Worm (Caenorhabditis elegans): Measurements from ENCODE around the gene F16H6.9.

F16H6.9 gene

ce11 chrV:18253494-18253893 lies 36.6 kb downstream of the F16H6.9 start, which contains the start of gene R10E8.2:
R10E8.2 (plus strand) TSS chrV:18253794.
- TF ChIP-seq lin-35 (GFP tag; optimal IDR thresholded peaks at IDR 0.05) (no peak), ceh-27 (GFP tag; optimal IDR thresholded peaks at IDR 0.05) (no peak), mel-28 (tag; optimal IDR thresholded peaks at IDR 0.05; ENCODE audit: borderline replicate concordance) (no peak), dox-1 (GFP tag; IDR thresholded peaks at IDR 0.05) (no peak), ztf-26 (tag; optimal IDR thresholded peaks at IDR 0.05) (no peak), Y53F4B.3 (GFP tag; IDR thresholded peaks at IDR 0.05) (no peak), ztf-18 (tag; optimal IDR thresholded peaks at IDR 0.05) (no peak), egrh-3 (GFP tag; IDR thresholded peaks at IDR 0.05) (no peak), attf-6 (GFP tag; IDR thresholded peaks at IDR 0.05) (no peak), ets-4 (GFP tag; optimal IDR thresholded peaks at IDR 0.05) (no peak), lag-1 (GFP tag; IDR thresholded peaks at IDR 0.05) (no peak)

ce11 chrV:18254483-18254882 lies 37.6 kb downstream of the F16H6.9 start, which contains the start of gene R10E8.5:
R10E8.5 (plus strand) TSS chrV:18254783.
- no peak for TF ChIP-seq egrh-3 (GFP tag; IDR thresholded peaks at IDR 0.05)
- no peak for TF ChIP-seq hmg-1.2 (GFP tag; IDR thresholded peaks at IDR 0.05)
- TF ChIP-seq ceh-58 (GFP tag; IDR thresholded peaks at IDR 0.05), result no peak
- no peak for TF ChIP-seq Y53F4B.3 (GFP tag; IDR thresholded peaks at IDR 0.05)
- no peak for TF ChIP-seq hmg-20 (GFP tag; IDR thresholded peaks at IDR 0.05)
- no peak for TF ChIP-seq bed-1 (GFP tag; IDR thresholded peaks at IDR 0.05)
- TF ChIP-seq ztf-6 (GFP tag; IDR thresholded peaks at IDR 0.05), result no peak
- no peak for TF ChIP-seq madf-6 (GFP tag; IDR thresholded peaks at IDR 0.05)
- no peak for TF ChIP-seq ceh-100 (GFP tag; IDR thresholded peaks at IDR 0.05)
- no peak for TF ChIP-seq repo-1 (tag; optimal IDR thresholded peaks at IDR 0.05)
- TF ChIP-seq lin-54 (GFP tag; optimal IDR thresholded peaks at IDR 0.05), result no peak
- TF ChIP-seq B0336.3 (GFP tag; IDR thresholded peaks at IDR 0.05), result no peak
- no peak for TF ChIP-seq snpc-4 (GFP tag; optimal IDR thresholded peaks at IDR 0.05)
- TF ChIP-seq snpc-4 (tag; optimal IDR thresholded peaks at IDR 0.05), result no peak
- TF ChIP-seq die-1 (tag; optimal IDR thresholded peaks at IDR 0.05), result no peak
- no peak for TF ChIP-seq bed-2 (GFP tag; IDR thresholded peaks at IDR 0.05)
- no peak for TF ChIP-seq cebp-2 (GFP tag; IDR thresholded peaks at IDR 0.05)
- no peak for TF ChIP-seq hsf-1 (GFP tag; IDR thresholded peaks at IDR 0.05)
- TF ChIP-seq nhr-80 (tag; optimal IDR thresholded peaks at IDR 0.05), result no peak
- no peak for TF ChIP-seq dpff-1 (tag; optimal IDR thresholded peaks at IDR 0.05)

ce11 chrV:18265514-18265913 lies 48.6 kb downstream of the F16H6.9 start:
- TF ChIP-seq mxl-1 (tag; optimal IDR thresholded peaks at IDR 0.05), result no peak
- no peak for TF ChIP-seq nfya-2 (GFP tag; IDR thresholded peaks at IDR 0.05)
- no peak for TF ChIP-seq ceh-58 (GFP tag; IDR thresholded peaks at IDR 0.05)
- no peak for TF ChIP-seq F22D6.2 (tag; optimal IDR thresholded peaks at IDR 0.05)
- no peak for TF ChIP-seq F23B12.7 (tag; optimal IDR thresholded peaks at IDR 0.05; ENCODE audit: insufficient read depth)
- no peak for TF ChIP-seq xnd-1 (tag; optimal IDR thresholded peaks at IDR 0.05)
- TF ChIP-seq egrh-3 (GFP tag; IDR thresholded peaks at IDR 0.05), result no peak
- TF ChIP-seq pbrm-1 (GFP tag; IDR thresholded peaks at IDR 0.05), result no peak
- no peak for TF ChIP-seq hsf-1 (GFP tag; IDR thresholded peaks at IDR 0.05)
- TF ChIP-seq sdz-38 (tag; optimal IDR thresholded peaks at IDR 0.05), result no peak
- no peak for TF ChIP-seq rpc-1 (optimal IDR thresholded peaks at IDR 0.05)
- no peak for TF ChIP-seq rpc-1 (tag; optimal IDR thresholded peaks at IDR 0.05)
- no peak for TF ChIP-seq lin-35 (GFP tag; optimal IDR thresholded peaks at IDR 0.05)
